Worm (Caenorhabditis elegans): ENCODE results near the gene osta-3.

Gene osta-3

ce11 chrII:14851483-14851882 lies 39.2 kb downstream of the osta-3 start, which contains the start of gene R05H10.1:
Gene R05H10.1, plus strand, starts transcription at chrII:14851816.
- TF ChIP-seq nhr-28 (tag; optimal IDR thresholded peaks at IDR 0.05): peak; percentile 91
- peak in 1 of 2 experiments; percentile 0 for TF ChIP-seq mdl-1 (tag; optimal IDR thresholded peaks at IDR 0.05)
- no peak for TF ChIP-seq Y5F2A.4 (GFP tag; optimal IDR thresholded peaks at IDR 0.05)

- TF ChIP-seq zip-2 (tag; optimal IDR thresholded peaks at IDR 0.05) (no peak), unc-39 (tag; optimal IDR thresholded peaks at IDR 0.05) (no peak), ceh-20 (GFP tag; IDR thresholded peaks at IDR 0.05) (no peak)
Observed at ce11 chrII:14855229-14855628, 42.9 kb downstream of the osta-3 start, which contains the start of gene R05H10.7. Gene R05H10.7, plus strand, starts transcription at chrII:14855529.

- TF ChIP-seq daf-19 (GFP tag; conservative IDR thresholded peaks at IDR 0.05) (no peak), pha-4 (GFP tag; IDR thresholded peaks at IDR 0.05) (no peak), pha-4 (tag; optimal IDR thresholded peaks at IDR 0.05) (no peak), unc-130 (GFP tag; optimal IDR thresholded peaks at IDR 0.05) (peak; percentile 59), hmg-1.1 (GFP tag; IDR thresholded peaks at IDR 0.05) (no peak), F26F4.8 (GFP tag; conservative IDR thresholded peaks at IDR 0.05) (no peak), ceh-62 (tag; optimal IDR thresholded peaks at IDR 0.05) (no peak), nhr-25 (tag; optimal IDR thresholded peaks at IDR 0.05; ENCODE audit: borderline replicate concordance, insufficient read depth) (no peak), fkh-10 (GFP tag; optimal IDR thresholded peaks at IDR 0.05) (no peak), lim-7 (GFP tag; IDR thresholded peaks at IDR 0.05) (no peak), ceh-82 (tag; optimal IDR thresholded peaks at IDR 0.05) (no peak), zfp-3 (GFP tag; conservative IDR thresholded peaks at IDR 0.05) (no peak), madf-5 (GFP tag; IDR thresholded peaks at IDR 0.05) (no peak), lin-29 (GFP tag; IDR thresholded peaks at IDR 0.05) (no peak), jun-1 (tag; optimal IDR thresholded peaks at IDR 0.05) (no peak), lsy-2 (tag; optimal IDR thresholded peaks at IDR 0.05) (peak in 1 of 2 experiments; percentile 49), lin-38 (GFP tag; IDR thresholded peaks at IDR 0.05) (no peak), ceh-32 (tag; optimal IDR thresholded peaks at IDR 0.05; ENCODE audit: poor library complexity) (no peak), F49E8.2 (tag; optimal IDR thresholded peaks at IDR 0.05; ENCODE audit: borderline replicate concordance) (no peak), ZK546.5 (tag; optimal IDR thresholded peaks at IDR 0.05) (no peak), aha-1 (tag) (no peak), vab-7 (GFP tag; IDR thresholded peaks at IDR 0.05) (0 out of 2 replicates have a peak, but pooled peaks have one; percentile 8), daf-8 (GFP tag; IDR thresholded peaks at IDR 0.05) (no peak), mep-1 (tag; optimal IDR thresholded peaks at IDR 0.05) (no peak), dpl-1 (GFP tag; optimal IDR thresholded peaks at IDR 0.05) (peak; percentile 88), hif-1 (tag; optimal IDR thresholded peaks at IDR 0.05) (peak in 1 of 2 experiments; percentile 79), egl-27 (tag; optimal IDR thresholded peaks at IDR 0.05) (no peak), lin-39 (tag; optimal IDR thresholded peaks at IDR 0.05) (no peak), ama-1 (optimal IDR thresholded peaks at IDR 0.05) (no peak), mes-2 (tag; optimal IDR thresholded peaks at IDR 0.05; ENCODE audit: poor library complexity, severe bottlenecking) (peak; percentile 95), duxl-1 (tag; optimal IDR thresholded peaks at IDR 0.05; ENCODE audit: poor library complexity) (no peak), spr-1 (tag; optimal IDR thresholded peaks at IDR 0.05) (no peak), attf-4 (tag; optimal IDR thresholded peaks at IDR 0.05) (no peak), daf-16 (GFP tag; optimal IDR thresholded peaks at IDR 0.05) (no peak), daf-16 (tag; optimal IDR thresholded peaks at IDR 0.05) (no peak), saeg-2 (GFP tag; IDR thresholded peaks at IDR 0.05) (no peak)
Observed at ce11 chrII:14856922-14857321, 44.6 kb downstream of the osta-3 start, which contains the start of gene rbm-28. Gene rbm-28, plus strand, starts transcription at chrII:14857259.
